Worm (Caenorhabditis elegans) whole organism, young adult: ENCODE measurements around the gene egas-4.

Experiments used
- Y67H2A.10 ChIP-seq: fragments of 200-800 bp; sonication (Bioruptor generic); conservative IDR thresholded peaks from 2 replicates; pipeline ENCODE4 v1.3.6; 2022; ENCODE audit warnings: missing genetic modification reagents, missing genetic modification characterization, missing compliant biosample characterization
- ama-1 ChIP-seq, 3 experiments: fragments of 150-350 bp in 1 of 3; sonication (generic microtip) in 2 of 3; optimal IDR thresholded peaks; 2 replicates each; lab custom pipeline; 2014 to 2018; ENCODE audit warnings: missing biosample characterization in 2 of 3, missing genetic modification characterization in 2 of 3, missing genetic modification reagents in 2 of 3
- aptf-2 ChIP-seq: fragments of 200-800 bp; sonication (Bioruptor generic); conservative IDR thresholded peaks from 2 replicates; pipeline ENCODE4 v1.3.6; 2022; ENCODE audit warnings: missing genetic modification reagents, missing genetic modification characterization, missing compliant biosample characterization
- bed-2 ChIP-seq: fragments of 200-800 bp; sonication (Bioruptor generic); IDR thresholded peaks from 2 replicates; pipeline ENCODE4 v1.3.6; 2022; ENCODE audit warnings: missing genetic modification reagents, missing genetic modification characterization, missing compliant biosample characterization
- him-1 ChIP-seq: sonication (generic microtip); optimal IDR thresholded peaks from 2 replicates; lab custom pipeline; 2016; ENCODE audit warnings: missing genotype, missing genetic modification reagents, missing genetic modification characterization, missing compliant biosample characterization
- hrde-1 ChIP-seq: sonication (generic microtip); optimal IDR thresholded peaks from 2 replicates; lab custom pipeline; 2016; ENCODE audit warnings: missing genetic modification characterization, mild to moderate bottlenecking, missing compliant biosample characterization, moderate library complexity, missing genotype, missing genetic modification reagents, borderline replicate concordance
- nfya-1 ChIP-seq: sonication (generic microtip); optimal IDR thresholded peaks from 2 replicates; lab custom pipeline; 2017; ENCODE audit warnings: antibody characterized with exemption, missing compliant biosample characterization, missing genetic modification characterization, borderline replicate concordance; ENCODE audit not compliant: insufficient read depth
- pbrm-1 ChIP-seq: fragments of 200-800 bp; sonication (Bioruptor generic); IDR thresholded peaks from 2 replicates; pipeline ENCODE4 v1.3.6; 2022; ENCODE audit warnings: missing genetic modification reagents, missing genetic modification characterization, missing compliant biosample characterization
- pha-4 ChIP-seq: fragments of 150-350 bp; sonication (generic microtip); optimal IDR thresholded peaks from 2 replicates; lab custom pipeline; 2014; ENCODE audit warnings: missing biosample characterization, missing genetic modification reagents, missing genetic modification characterization
- snpc-4 ChIP-seq, 5 experiments: fragments of 150-350 bp in 1 of 5; sonication (generic microtip) in 4 of 5; optimal IDR thresholded peaks; 2 replicates each; lab custom pipeline; 2014 to 2018; ENCODE audit warnings: missing genetic modification characterization in 5 of 5, missing biosample characterization in 3 of 5, antibody characterized with exemption in 2 of 5, mild to moderate bottlenecking in 2 of 5, missing compliant biosample characterization in 2 of 5, missing genotype in 2 of 5, moderate library complexity in 2 of 5, missing genetic modification reagents in 1 of 5
- unc-62 ChIP-seq: fragments of 150-350 bp; optimal IDR thresholded peaks from 2 replicates; lab custom pipeline; 2014; ENCODE audit warnings: missing biosample characterization, missing genetic modification reagents, missing genetic modification characterization
- ztf-26 ChIP-seq: sonication (generic microtip); optimal IDR thresholded peaks from 2 replicates; lab custom pipeline; 2017; ENCODE audit warnings: missing genetic modification characterization, missing compliant biosample characterization

ce11 chrIV:7477197-7477596, 20.5 kb downstream of the egas-4 start, which contains the start of gene pycr-4:
- TF ChIP-seq Y67H2A.10 (GFP tag; lab: Robert Waterston, UW), result no peak
- no peak for TF ChIP-seq unc-62 (GFP tag; lab: Kevin White, UChicago)
- no peak for TF ChIP-seq snpc-4 (GFP tag; optimal IDR thresholded peaks at IDR 0.05; lab: Kevin White, UChicago)
- TF ChIP-seq snpc-4 (tag; optimal IDR thresholded peaks at IDR 0.05; lab: Kevin White, UChicago), result no peak
- TF ChIP-seq nfya-1 (tag; lab: Kevin White, UChicago), result no peak
- no peak for TF ChIP-seq him-1 (tag; lab: Kevin White, UChicago)
- TF ChIP-seq aptf-2, result no peak
- TF ChIP-seq pbrm-1, result no peak
- TF ChIP-seq hrde-1 (tag; lab: Kevin White, UChicago), result no peak
- TF ChIP-seq pha-4 (tag; lab: Kevin White, UChicago), result no peak
- no peak for TF ChIP-seq ama-1 (optimal IDR thresholded peaks at IDR 0.05; lab: Kevin White, UChicago)
- no peak for TF ChIP-seq ama-1 (GFP tag; optimal IDR thresholded peaks at IDR 0.05; lab: Kevin White, UChicago)
- no peak for TF ChIP-seq bed-2 (GFP tag; lab: Robert Waterston, UW)
- TF ChIP-seq ztf-26, result no peak
